Fruit fly (Drosophila melanogaster): ENCODE data around the gene CD98hc.

Gene CD98hc

dm6 chr3R:7953041-7953788 is 25.0 kb downstream of the CD98hc start (continued):
- TF ChIP-seq CG11762 (GFP tag; optimal IDR thresholded peaks at IDR 0.05; ENCODE audit: insufficient read depth), result no peak
- TF ChIP-seq CG7368 (GFP tag; optimal IDR thresholded peaks at IDR 0.05), result no peak
- peak; percentile 52 for TF ChIP-seq CG10669 (GFP tag; optimal IDR thresholded peaks at IDR 0.05)
- no peak for TF ChIP-seq Sox14 (GFP tag; optimal IDR thresholded peaks at IDR 0.05)
- no peak for TF ChIP-seq Eip93F (GFP tag; optimal IDR thresholded peaks at IDR 0.05)
- TF ChIP-seq CG11902 (GFP tag; optimal IDR thresholded peaks at IDR 0.05), result no peak
- TF ChIP-seq CG1621 (tag; optimal IDR thresholded peaks at IDR 0.05), result no peak
- no peak for TF ChIP-seq Sox102F (GFP tag; optimal IDR thresholded peaks at IDR 0.05)
- TF ChIP-seq Ets96B (tag; optimal IDR thresholded peaks at IDR 0.05), result peak; percentile 66
- peak; percentile 6 for TF ChIP-seq OdsH (GFP tag; optimal IDR thresholded peaks at IDR 0.05)
- TF ChIP-seq Eip75B (GFP tag; optimal IDR thresholded peaks at IDR 0.05), result peak; percentile 19
- TF ChIP-seq spab (GFP tag; optimal IDR thresholded peaks at IDR 0.05), result peak; percentile 61
- TF ChIP-seq topi (GFP tag; optimal IDR thresholded peaks at IDR 0.05), result no peak
- no peak for TF ChIP-seq Ets21C (GFP tag; optimal IDR thresholded peaks at IDR 0.05)
- TF ChIP-seq CG6854 (GFP tag; optimal IDR thresholded peaks at IDR 0.05), result no peak
- no peak for TF ChIP-seq lz (GFP tag; optimal IDR thresholded peaks at IDR 0.05)
- no peak for TF ChIP-seq Hr4 (GFP tag; optimal IDR thresholded peaks at IDR 0.05)
- no peak for TF ChIP-seq cyc (GFP tag; optimal IDR thresholded peaks at IDR 0.05)
- TF ChIP-seq CG3919 (GFP tag; optimal IDR thresholded peaks at IDR 0.05), result peak; percentile 20
- peak; percentile 72 for TF ChIP-seq dsx (GFP tag; optimal IDR thresholded peaks at IDR 0.05; ENCODE audit: poor library complexity, severe bottlenecking)

dm6 chr3R:7950147-7950546 is 28.1 kb downstream of the CD98hc start:
- TF ChIP-seq CG16779 (tag; optimal IDR thresholded peaks at IDR 0.05), result no peak
- TF ChIP-seq dsx (GFP tag; optimal IDR thresholded peaks at IDR 0.05; ENCODE audit: poor library complexity, severe bottlenecking), result peak; percentile 62
- TF ChIP-seq svp (GFP tag), result peak; percentile 44

dm6 chr3R:7947349-7947748 is 30.9 kb downstream of the CD98hc start:
- TF ChIP-seq Sox14 (GFP tag; optimal IDR thresholded peaks at IDR 0.05) (no peak), Lpt (GFP tag; optimal IDR thresholded peaks at IDR 0.05) (peak; percentile 30), esn (GFP tag; optimal IDR thresholded peaks at IDR 0.05) (no peak), dac (GFP tag; optimal IDR thresholded peaks at IDR 0.05) (no peak), Smox (GFP tag; optimal IDR thresholded peaks at IDR 0.05) (no peak), Sox15 (GFP tag; optimal IDR thresholded peaks at IDR 0.05) (no peak), eg (GFP tag; IDR thresholded peaks at IDR 0.05) (no peak), Hr38 (GFP tag; optimal IDR thresholded peaks at IDR 0.05) (no peak), OdsH (GFP tag; optimal IDR thresholded peaks at IDR 0.05) (no peak), topi (GFP tag; optimal IDR thresholded peaks at IDR 0.05) (no peak), CG6792 (GFP tag; optimal IDR thresholded peaks at IDR 0.05) (no peak), CG7368 (GFP tag; optimal IDR thresholded peaks at IDR 0.05) (no peak), Ets96B (tag; optimal IDR thresholded peaks at IDR 0.05) (no peak), Met (GFP tag; optimal IDR thresholded peaks at IDR 0.05) (no peak), Hr4 (GFP tag; optimal IDR thresholded peaks at IDR 0.05) (no peak), CG6808 (GFP tag; optimal IDR thresholded peaks at IDR 0.05) (no peak), salr (GFP tag; optimal IDR thresholded peaks at IDR 0.05) (no peak), CG3032 (tag; optimal IDR thresholded peaks at IDR 0.05) (no peak), CG34406 (GFP tag; optimal IDR thresholded peaks at IDR 0.05) (no peak), Gug (GFP tag; IDR thresholded peaks at IDR 0.05) (no peak), net (GFP tag; optimal IDR thresholded peaks at IDR 0.05) (peak; percentile 28), CG4318 (GFP tag; optimal IDR thresholded peaks at IDR 0.05) (no peak), vri (GFP tag; optimal IDR thresholded peaks at IDR 0.05) (no peak), CG6276 (GFP tag; optimal IDR thresholded peaks at IDR 0.05) (peak; percentile 60), CG10631 (GFP tag; optimal IDR thresholded peaks at IDR 0.05) (no peak), CG32006 (GFP tag; optimal IDR thresholded peaks at IDR 0.05) (peak; percentile 7), Ets21C (GFP tag; optimal IDR thresholded peaks at IDR 0.05) (no peak), CG16779 (tag; optimal IDR thresholded peaks at IDR 0.05) (peak; percentile 30), Blimp-1 (GFP tag; optimal IDR thresholded peaks at IDR 0.05) (no peak), cyc (GFP tag; optimal IDR thresholded peaks at IDR 0.05) (no peak), CG6163 (GFP tag; IDR thresholded peaks at IDR 0.05) (0 out of 3 replicates have a peak, but pooled peaks have one; percentile 38), ss (GFP tag; optimal IDR thresholded peaks at IDR 0.05) (no peak), Sox102F (GFP tag; optimal IDR thresholded peaks at IDR 0.05) (no peak), Eip78C (GFP tag) (peak; percentile 73)
